Fruit fly (Drosophila melanogaster) whole organism, prepupa: ENCODE measurements around the gene Piezo.

Experiments used
- Blimp-1 ChIP-seq: fragments of 200-800 bp; sonication (Bioruptor generic); optimal IDR thresholded peaks from 3 replicates; lab custom pipeline; 2017; ENCODE audit warnings: missing biosample characterization, missing genetic modification characterization, mild to moderate bottlenecking, moderate library complexity, missing genetic modification reagents
- CG10631 ChIP-seq: fragments of 200-800 bp; sonication (Bioruptor generic); optimal IDR thresholded peaks from 2 replicates; lab custom pipeline; 2016; ENCODE audit warnings: missing biosample characterization, missing genetic modification characterization
- CG10669 ChIP-seq: fragments of 200-800 bp; sonication (Bioruptor generic); optimal IDR thresholded peaks from 3 replicates; lab custom pipeline; 2018; ENCODE audit warnings: missing biosample characterization, mild to moderate bottlenecking, missing genetic modification characterization, moderate library complexity
- CG11762 ChIP-seq: fragments of 200-800 bp; sonication (Bioruptor generic); optimal IDR thresholded peaks from 3 replicates; lab custom pipeline; 2016; ENCODE audit warnings: missing biosample characterization, missing genetic modification characterization; ENCODE audit not compliant: insufficient read depth
- CG15336 ChIP-seq: fragments of 200-800 bp; sonication (Bioruptor generic); IDR thresholded peaks from 2 replicates; pipeline ENCODE4 v1.3.6; 2022; ENCODE audit warnings: missing biosample characterization, missing genetic modification characterization
- CG1621 ChIP-seq: fragments of 200-800 bp; sonication (Bioruptor generic); optimal IDR thresholded peaks from 3 replicates; lab custom pipeline; 2018; ENCODE audit warnings: missing biosample characterization, mild to moderate bottlenecking, missing genetic modification characterization
- CG16779 ChIP-seq: fragments of 200-800 bp; sonication (Bioruptor generic); optimal IDR thresholded peaks from 3 replicates; lab custom pipeline; 2017; ENCODE audit warnings: missing biosample characterization, mild to moderate bottlenecking, missing genetic modification characterization
- CG3032 ChIP-seq: fragments of 200-800 bp; optimal IDR thresholded peaks from 2 replicates; lab custom pipeline; 2019; ENCODE audit warnings: missing biosample characterization, mild to moderate bottlenecking, missing genetic modification characterization, moderate library complexity
- CG31627 ChIP-seq: fragments of 200-800 bp; sonication (Bioruptor generic); optimal IDR thresholded peaks from 3 replicates; lab custom pipeline; 2016; ENCODE audit warnings: missing biosample characterization, missing genetic modification characterization
- CG4318 ChIP-seq: fragments of 200-800 bp; sonication (Bioruptor generic); optimal IDR thresholded peaks from 3 replicates; lab custom pipeline; 2017; ENCODE audit warnings: missing biosample characterization, mild to moderate bottlenecking, missing genetic modification characterization
- CG6163 ChIP-seq: fragments of 200-800 bp; sonication (Bioruptor generic); IDR thresholded peaks from 3 replicates; pipeline ENCODE4 v1.3.6; 2022; ENCODE audit warnings: missing biosample characterization, missing genetic modification characterization
- CG6276 ChIP-seq: fragments of 200-800 bp; sonication (Bioruptor generic); optimal IDR thresholded peaks from 2 replicates; lab custom pipeline; 2017; ENCODE audit warnings: missing biosample characterization, mild to moderate bottlenecking, missing genetic modification characterization
- CG6792 ChIP-seq: fragments of 200-800 bp; sonication (Bioruptor generic); optimal IDR thresholded peaks from 3 replicates; lab custom pipeline; 2016; ENCODE audit warnings: missing biosample characterization, missing genetic modification characterization
- CG6854 ChIP-seq: fragments of 200-800 bp; sonication (Bioruptor generic); optimal IDR thresholded peaks from 2 replicates; lab custom pipeline; 2017; ENCODE audit warnings: missing biosample characterization, mild to moderate bottlenecking, missing genetic modification characterization
- CG7368 ChIP-seq: fragments of 200-800 bp; sonication (Bioruptor generic); optimal IDR thresholded peaks from 3 replicates; lab custom pipeline; 2016; ENCODE audit warnings: missing biosample characterization, missing genetic modification characterization
- CG8119 ChIP-seq: fragments of 200-800 bp; sonication (Bioruptor generic); IDR thresholded peaks from 3 replicates; pipeline ENCODE4 v1.3.6; 2022; ENCODE audit warnings: missing biosample characterization, missing genetic modification characterization
- CG8319 ChIP-seq: fragments of 200-800 bp; sonication (Bioruptor generic); optimal IDR thresholded peaks from 3 replicates; lab custom pipeline; 2016; ENCODE audit warnings: missing biosample characterization, missing genetic modification characterization
- CG9139 ChIP-seq: fragments of 200-800 bp; sonication (Bioruptor generic); optimal IDR thresholded peaks from 3 replicates; lab custom pipeline; 2017; ENCODE audit warnings: missing biosample characterization, mild to moderate bottlenecking, missing genetic modification characterization
- Eip78C ChIP-seq: fragments of 200-800 bp; sonication (Bioruptor generic); peaks from one replicate; lab custom pipeline; 2016; ENCODE audit warnings: missing biosample characterization, missing genetic modification characterization
- Eip93F ChIP-seq: fragments of 200-800 bp; sonication (Bioruptor generic); optimal IDR thresholded peaks from 2 replicates; lab custom pipeline; 2016; ENCODE audit warnings: missing biosample characterization, mild to moderate bottlenecking, missing genetic modification characterization
- Ets96B ChIP-seq: fragments of 200-800 bp; optimal IDR thresholded peaks from 2 replicates; lab custom pipeline; 2019; ENCODE audit warnings: missing biosample characterization, mild to moderate bottlenecking, missing genetic modification characterization, moderate library complexity
- Hr38 ChIP-seq: sonication (Bioruptor generic); optimal IDR thresholded peaks from 2 replicates; lab custom pipeline; 2016; ENCODE audit warnings: missing biosample characterization, missing genetic modification characterization
- Hr39 ChIP-seq: fragments of 200-800 bp; sonication (Bioruptor generic); optimal IDR thresholded peaks from 2 replicates; lab custom pipeline; 2016; ENCODE audit warnings: missing biosample characterization, missing genetic modification characterization
- Hr4 ChIP-seq: fragments of 200-800 bp; sonication (Bioruptor generic); optimal IDR thresholded peaks from 3 replicates; lab custom pipeline; 2016; ENCODE audit warnings: missing biosample characterization, missing genetic modification characterization
- Lpt ChIP-seq: fragments of 200-800 bp; sonication (Bioruptor generic); optimal IDR thresholded peaks from 3 replicates; lab custom pipeline; 2016; ENCODE audit warnings: missing biosample characterization, missing genetic modification characterization
- Met ChIP-seq: fragments of 200-800 bp; sonication (Bioruptor generic); optimal IDR thresholded peaks from 3 replicates; lab custom pipeline; 2016; ENCODE audit warnings: missing biosample characterization, missing genetic modification characterization
- OdsH ChIP-seq: fragments of 200-800 bp; sonication (Bioruptor generic); optimal IDR thresholded peaks from 3 replicates; lab custom pipeline; 2016; ENCODE audit warnings: missing biosample characterization, missing genetic modification characterization
- Smox ChIP-seq: fragments of 200-800 bp; sonication (Bioruptor generic); optimal IDR thresholded peaks from 3 replicates; lab custom pipeline; 2016; ENCODE audit warnings: missing biosample characterization, missing genetic modification characterization
- Sox102F ChIP-seq: fragments of 200-800 bp; sonication (Bioruptor generic); optimal IDR thresholded peaks from 2 replicates; lab custom pipeline; 2016; ENCODE audit warnings: missing biosample characterization, mild to moderate bottlenecking, missing genetic modification characterization
- Sox14 ChIP-seq: fragments of 200-800 bp; sonication (Bioruptor generic); optimal IDR thresholded peaks from 3 replicates; lab custom pipeline; 2016; ENCODE audit warnings: missing biosample characterization, missing genetic modification characterization
- Sox15 ChIP-seq: fragments of 200-800 bp; sonication (Bioruptor generic); optimal IDR thresholded peaks from 3 replicates; lab custom pipeline; 2016; ENCODE audit warnings: missing biosample characterization, missing genetic modification characterization
- achi ChIP-seq: fragments of 200-800 bp; sonication (Bioruptor generic); optimal IDR thresholded peaks from 3 replicates; lab custom pipeline; 2016; ENCODE audit warnings: missing biosample characterization, missing genetic modification characterization
- acj6 ChIP-seq: fragments of 200-800 bp; sonication (Bioruptor generic); optimal IDR thresholded peaks from 3 replicates; lab custom pipeline; 2016; ENCODE audit warnings: missing biosample characterization, missing genetic modification characterization
- cyc ChIP-seq: fragments of 200-800 bp; sonication (Bioruptor generic); optimal IDR thresholded peaks from 3 replicates; lab custom pipeline; 2016; ENCODE audit warnings: missing biosample characterization, missing genetic modification characterization
- dac ChIP-seq: fragments of 200-800 bp; sonication (Bioruptor generic); optimal IDR thresholded peaks from 2 replicates; lab custom pipeline; 2017; ENCODE audit warnings: missing biosample characterization, mild to moderate bottlenecking, missing genetic modification characterization
- dsx ChIP-seq: fragments of 200-800 bp; optimal IDR thresholded peaks from 3 replicates; lab custom pipeline; 2019; ENCODE audit warnings: missing biosample characterization, mild to moderate bottlenecking, missing genetic modification characterization, moderate library complexity; ENCODE audit not compliant: poor library complexity, severe bottlenecking
- eg ChIP-seq: fragments of 200-800 bp; sonication (Bioruptor generic); IDR thresholded peaks from 3 replicates; pipeline ENCODE4 v1.3.6; 2022; ENCODE audit warnings: missing biosample characterization, missing genetic modification characterization
- esn ChIP-seq: fragments of 200-800 bp; sonication (Bioruptor generic); optimal IDR thresholded peaks from 2 replicates; lab custom pipeline; 2016; ENCODE audit warnings: missing biosample characterization, mild to moderate bottlenecking, missing genetic modification characterization, moderate library complexity
- fd85E ChIP-seq: fragments of 200-800 bp; sonication (Bioruptor generic); optimal IDR thresholded peaks from 3 replicates; lab custom pipeline; 2016; ENCODE audit warnings: missing biosample characterization, missing genetic modification characterization
- lz ChIP-seq: fragments of 200-800 bp; sonication (Bioruptor generic); optimal IDR thresholded peaks from 3 replicates; lab custom pipeline; 2016; ENCODE audit warnings: missing biosample characterization, missing genetic modification characterization
- net ChIP-seq: fragments of 200-800 bp; sonication (Bioruptor generic); optimal IDR thresholded peaks from 3 replicates; lab custom pipeline; 2016; ENCODE audit warnings: missing biosample characterization, missing genetic modification characterization
- pdm3 ChIP-seq: fragments of 200-800 bp; sonication (Bioruptor generic); optimal IDR thresholded peaks from 3 replicates; lab custom pipeline; 2016; ENCODE audit warnings: missing biosample characterization, missing genetic modification characterization
- salr ChIP-seq, 2 experiments: fragments of 200-800 bp; sonication (Bioruptor generic); optimal IDR thresholded peaks; 3 replicates each; lab custom pipeline; 2016 to 2018; ENCODE audit warnings: missing biosample characterization in 2 of 2, missing genetic modification characterization in 2 of 2, mild to moderate bottlenecking in 1 of 2
- spab ChIP-seq: fragments of 200-800 bp; sonication (Bioruptor generic); optimal IDR thresholded peaks from 2 replicates; lab custom pipeline; 2017; ENCODE audit warnings: missing biosample characterization, mild to moderate bottlenecking, missing genetic modification characterization, missing genetic modification reagents
- ss ChIP-seq, 2 experiments: fragments of 200-800 bp; sonication (Bioruptor generic); optimal IDR thresholded peaks; 2 replicates in 1 of 2; 3 replicates in 1 of 2; lab custom pipeline; 2017 to 2018; ENCODE audit warnings: mild to moderate bottlenecking in 2 of 2, missing biosample characterization in 2 of 2, missing genetic modification characterization in 2 of 2, moderate library complexity in 1 of 2
- svp ChIP-seq: fragments of 200-800 bp; sonication (Bioruptor generic); peaks from one replicate; lab custom pipeline; 2016; ENCODE audit warnings: missing biosample characterization, missing genetic modification characterization
- topi ChIP-seq: fragments of 200-800 bp; sonication (Bioruptor generic); optimal IDR thresholded peaks from 3 replicates; lab custom pipeline; 2016; ENCODE audit warnings: missing biosample characterization, missing genetic modification characterization

Gene Piezo

DNA sequence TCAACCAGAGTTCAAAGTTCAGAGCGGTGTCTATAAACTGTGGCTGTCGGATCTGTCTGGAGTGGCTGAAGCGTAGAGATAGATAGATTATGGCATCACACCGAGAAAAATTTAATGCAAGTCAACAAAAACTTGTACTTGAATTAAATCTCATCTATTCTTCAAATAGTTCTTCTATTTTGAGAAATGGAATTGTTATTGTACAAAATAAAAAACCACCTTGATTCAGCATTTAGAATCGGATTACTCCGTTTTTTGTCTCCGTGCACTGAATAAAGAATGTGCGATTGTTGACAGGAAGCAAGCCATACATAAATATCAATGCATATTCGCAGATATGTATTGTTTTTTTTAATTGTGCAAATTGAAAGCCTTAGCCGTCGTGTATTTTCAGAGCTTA, 66.8 kb downstream of the Piezo start (continued):
- TF ChIP-seq Met (peak; percentile 77), CG3032 (tag; lab: Kevin White, UChicago) (peak; percentile 66), Ets96B (tag; lab: Kevin White, UChicago) (peak; percentile 59), Sox14 (GFP tag; lab: Kevin White, UChicago) (peak; percentile 67), svp (peak; percentile 98), CG6163 (GFP tag; lab: Robert Waterston, UW) (peak; percentile 87), pdm3 (GFP tag; lab: Kevin White, UChicago) (peak; percentile 56), Lpt (GFP tag; lab: Kevin White, UChicago) (no peak)
- TF ChIP-seq, all 60 proteins: peak for 47

dm6 chr2L:8230255-8230654, 67.4 kb downstream of the Piezo start:
- TF ChIP-seq net (GFP tag; lab: Kevin White, UChicago) (no peak), Blimp-1 (GFP tag; lab: Kevin White, UChicago) (no peak), achi (GFP tag; lab: Kevin White, UChicago) (no peak), eg (GFP tag; lab: Robert Waterston, UW) (peak; percentile 36; the same call in 1 of the 3 replicates), CG31627 (GFP tag; lab: Kevin White, UChicago) (no peak), CG7368 (GFP tag; lab: Kevin White, UChicago) (no peak), acj6 (no peak), salr (GFP tag; optimal IDR thresholded peaks at IDR 0.05; lab: Kevin White, UChicago) (no peak), Eip78C (GFP tag; lab: Kevin White, UChicago) (peak; percentile 22), fd85E (no peak), ss (GFP tag; optimal IDR thresholded peaks at IDR 0.05; lab: Kevin White, UChicago) (no peak), CG11762 (GFP tag; lab: Kevin White, UChicago) (no peak), Eip93F (GFP tag; lab: Kevin White, UChicago) (no peak), topi (GFP tag; lab: Kevin White, UChicago) (no peak), Lpt (GFP tag; lab: Kevin White, UChicago) (no peak), CG10669 (GFP tag; lab: Kevin White, UChicago) (peak; percentile 3), CG6792 (GFP tag; lab: Kevin White, UChicago) (no peak), dac (GFP tag; lab: Kevin White, UChicago) (no peak), OdsH (GFP tag; lab: Kevin White, UChicago) (peak; percentile 46), CG6163 (GFP tag; lab: Robert Waterston, UW) (peak; percentile 55; the same call in 2 of the 3 replicates), CG3032 (tag; lab: Kevin White, UChicago) (no peak), dsx (GFP tag; lab: Kevin White, UChicago) (no peak), Hr4 (GFP tag; lab: Kevin White, UChicago) (no peak), pdm3 (GFP tag; lab: Kevin White, UChicago) (peak; percentile 7), CG9139 (GFP tag; lab: Kevin White, UChicago) (no peak), Sox15 (GFP tag; lab: Kevin White, UChicago) (peak; percentile 3), esn (GFP tag; lab: Kevin White, UChicago) (peak; percentile 5), spab (GFP tag; lab: Kevin White, UChicago) (peak; percentile 15), CG15336 (GFP tag; lab: Robert Waterston, UW) (peak; percentile 24; the same call in 1 of the 2 replicates), Met (no peak), svp (peak; percentile 70), CG8119 (GFP tag; lab: Robert Waterston, UW) (peak; percentile 26; the same call in 1 of the 3 replicates), CG1621 (tag; lab: Kevin White, UChicago) (no peak)

DNA sequence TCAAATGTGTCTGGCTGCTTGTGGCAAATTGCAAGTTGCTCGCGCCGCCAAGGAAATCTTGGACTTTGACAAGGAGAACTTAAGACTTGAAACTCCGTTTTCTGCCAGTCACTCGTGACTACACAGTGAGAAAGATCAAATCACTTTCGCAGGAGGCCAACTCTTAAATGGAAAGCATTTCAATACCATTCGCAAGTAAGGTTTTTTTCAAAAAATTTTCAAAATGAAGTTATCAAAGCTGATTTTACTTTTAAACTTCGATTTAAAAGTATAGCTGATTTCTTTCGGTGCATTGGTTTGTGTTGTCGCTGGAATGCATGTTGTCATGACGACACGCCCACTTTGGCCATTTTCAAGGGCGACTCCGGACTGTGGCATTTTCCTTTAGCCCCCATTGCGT, 69.5 kb downstream of the Piezo start:
- TF ChIP-seq CG4318 (GFP tag; lab: Kevin White, UChicago) (peak; percentile 57), Blimp-1 (GFP tag; lab: Kevin White, UChicago) (no peak), acj6 (peak; percentile 77), salr (GFP tag; optimal IDR thresholded peaks at IDR 0.05; lab: Kevin White, UChicago) (peak; percentile 78 to 86), Hr39 (peak; percentile 59), dsx (GFP tag; lab: Kevin White, UChicago) (peak; percentile 88), CG10631 (GFP tag; lab: Kevin White, UChicago) (peak; percentile 85), CG8319 (GFP tag; lab: Kevin White, UChicago) (peak; percentile 70), Ets96B (tag; lab: Kevin White, UChicago) (peak; percentile 85), lz (GFP tag; lab: Kevin White, UChicago) (peak; percentile 62), Hr38 (no peak), CG6854 (GFP tag; lab: Kevin White, UChicago) (peak; percentile 1), CG6792 (GFP tag; lab: Kevin White, UChicago) (peak; percentile 73), Sox102F (GFP tag; lab: Kevin White, UChicago) (peak; percentile 48), net (GFP tag; lab: Kevin White, UChicago) (peak; percentile 77), CG7368 (GFP tag; lab: Kevin White, UChicago) (peak; percentile 83), cyc (GFP tag; lab: Kevin White, UChicago) (peak; percentile 49), Smox (GFP tag; lab: Kevin White, UChicago) (peak; percentile 49), CG6276 (GFP tag; lab: Kevin White, UChicago) (peak; percentile 65), CG16779 (tag; lab: Kevin White, UChicago) (peak; percentile 60)
